Worm (Caenorhabditis elegans): ENCODE measurements around the gene ptp-1.

Gene ptp-1

ce11 chrIII:3634158-3634557, 43.6 kb downstream of the ptp-1 start:
- TF ChIP-seq lin-14 (GFP tag; optimal IDR thresholded peaks at IDR 0.05) (peak; percentile 39), unc-98 (GFP tag; IDR thresholded peaks at IDR 0.05) (no peak)

- TF ChIP-seq vab-15 (tag; optimal IDR thresholded peaks at IDR 0.05) (no peak), efl-1 (optimal IDR thresholded peaks at IDR 0.05) (no peak), efl-1 (GFP tag; optimal IDR thresholded peaks at IDR 0.05 in 1 of 2) (peak in 1 of 2 experiments; percentile 31), lin-39 (tag; optimal IDR thresholded peaks at IDR 0.05) (no peak), ama-1 (optimal IDR thresholded peaks at IDR 0.05) (no peak), fos-1 (tag; optimal IDR thresholded peaks at IDR 0.05) (no peak)
Measured at ce11 chrIII:3634873-3635272, 44.4 kb downstream of the ptp-1 start.

ce11 chrIII:3635844-3636243, 45.3 kb downstream of the ptp-1 start, which contains the start of gene rilp-1:
Gene rilp-1 (plus strand): TSS chrIII:3636144.
- TF ChIP-seq aly-2 (tag; optimal IDR thresholded peaks at IDR 0.05) (no peak), lin-15B (tag; optimal IDR thresholded peaks at IDR 0.05) (no peak), nhr-76 (tag; optimal IDR thresholded peaks at IDR 0.05) (no peak), elt-3 (tag; optimal IDR thresholded peaks at IDR 0.05) (no peak), dsc-1 (tag; optimal IDR thresholded peaks at IDR 0.05) (no peak), sox-4 (tag; optimal IDR thresholded peaks at IDR 0.05) (no peak), tbx-2 (tag; optimal IDR thresholded peaks at IDR 0.05) (no peak), sup-37 (GFP tag; optimal IDR thresholded peaks at IDR 0.05) (no peak), alr-1 (tag; optimal IDR thresholded peaks at IDR 0.05; ENCODE audit: borderline replicate concordance) (no peak), lin-39 (tag; optimal IDR thresholded peaks at IDR 0.05) (no peak), blmp-1 (tag; optimal IDR thresholded peaks at IDR 0.05) (no peak), unc-30 (tag; optimal IDR thresholded peaks at IDR 0.05) (no peak), egl-13 (tag; optimal IDR thresholded peaks at IDR 0.05) (no peak), lin-35 (GFP tag; optimal IDR thresholded peaks at IDR 0.05) (no peak)

- no peak for TF ChIP-seq unc-62 (GFP tag; optimal IDR thresholded peaks at IDR 0.05)
- no peak for TF ChIP-seq nhr-12 (tag; optimal IDR thresholded peaks at IDR 0.05)
- no peak for TF ChIP-seq unc-86 (tag; optimal IDR thresholded peaks at IDR 0.05)
- TF ChIP-seq unc-30 (tag; optimal IDR thresholded peaks at IDR 0.05), result no peak
- TF ChIP-seq lin-14 (GFP tag; optimal IDR thresholded peaks at IDR 0.05), result peak; percentile 62
- TF ChIP-seq sptf-1 (tag; optimal IDR thresholded peaks at IDR 0.05), result no peak
- TF ChIP-seq hlh-4 (tag; optimal IDR thresholded peaks at IDR 0.05), result no peak
- TF ChIP-seq mef-2 (tag; optimal IDR thresholded peaks at IDR 0.05), result no peak
- no peak for TF ChIP-seq nhr-19 (GFP tag; conservative IDR thresholded peaks at IDR 0.05)
- no peak for TF ChIP-seq ceh-63 (GFP tag; optimal IDR thresholded peaks at IDR 0.05)
- no peak for TF ChIP-seq hpl-2 (GFP tag; optimal IDR thresholded peaks at IDR 0.05)
- TF ChIP-seq nhr-28 (tag; optimal IDR thresholded peaks at IDR 0.05), result no peak
- TF ChIP-seq nhr-20 (tag; optimal IDR thresholded peaks at IDR 0.05), result no peak
- peak in 1 of 2 experiments; percentile 31 for TF ChIP-seq lin-35 (GFP tag; optimal IDR thresholded peaks at IDR 0.05)
- TF ChIP-seq blmp-1 (tag; optimal IDR thresholded peaks at IDR 0.05), result peak; percentile 61
- no peak for TF ChIP-seq efl-1 (optimal IDR thresholded peaks at IDR 0.05)
- peak in 1 of 2 experiments; percentile 91 for TF ChIP-seq efl-1 (GFP tag; optimal IDR thresholded peaks at IDR 0.05 in 1 of 2)
- TF ChIP-seq nhr-84 (tag; optimal IDR thresholded peaks at IDR 0.05), result no peak
- TF ChIP-seq egl-27 (tag; optimal IDR thresholded peaks at IDR 0.05), result no peak
- peak; percentile 48 for TF ChIP-seq zip-4 (GFP tag; optimal IDR thresholded peaks at IDR 0.05)
- no peak for TF ChIP-seq ceh-82 (tag; optimal IDR thresholded peaks at IDR 0.05)
- TF ChIP-seq ztf-11 (tag; optimal IDR thresholded peaks at IDR 0.05), result no peak
- TF ChIP-seq skn-1 (tag; optimal IDR thresholded peaks at IDR 0.05), result no peak
- TF ChIP-seq mdl-1 (tag; optimal IDR thresholded peaks at IDR 0.05), result peak in 1 of 2 experiments; percentile 17
- no peak for TF ChIP-seq C34B4.2 (tag; optimal IDR thresholded peaks at IDR 0.05)
- TF ChIP-seq ceh-88 (GFP tag; IDR thresholded peaks at IDR 0.05), result no peak
- no peak for TF ChIP-seq C16A3.4 (tag; optimal IDR thresholded peaks at IDR 0.05)
- no peak for TF ChIP-seq isw-1 (GFP tag; IDR thresholded peaks at IDR 0.05)
- TF ChIP-seq lsy-2 (tag; optimal IDR thresholded peaks at IDR 0.05), result peak in 1 of 2 experiments; percentile 33
- TF ChIP-seq pax-3 (tag; optimal IDR thresholded peaks at IDR 0.05), result no peak
- TF ChIP-seq zag-1 (tag; optimal IDR thresholded peaks at IDR 0.05), result no peak
- TF ChIP-seq irx-1 (tag; optimal IDR thresholded peaks at IDR 0.05), result no peak
Measured at ce11 chrIII:3637251-3637989, 46.9 kb downstream of the ptp-1 start.

All from whole organism, L1 larva.